Worm (Caenorhabditis elegans) whole organism, late embryonic: ENCODE measurements around the gene aco-1.

Experiments
- K09A11.1 ChIP-seq: sonication (generic microtip); optimal IDR thresholded peaks from 2 replicates; lab custom pipeline; 2017; ENCODE audit warnings: antibody characterized with exemption, mild to moderate bottlenecking, missing genetic modification characterization, missing compliant biosample characterization; ENCODE audit not compliant: insufficient read depth
- T23F11.4 ChIP-seq: fragments of 200-800 bp; sonication (Bioruptor generic); optimal IDR thresholded peaks from 2 replicates; lab custom pipeline; 2018; ENCODE audit warnings: mild to moderate bottlenecking, missing genetic modification characterization, missing compliant biosample characterization
- ama-1 ChIP-seq: fragments of 150-350 bp; optimal IDR thresholded peaks from 2 replicates; lab custom pipeline; 2014
- ceh-2 ChIP-seq: sonication (generic microtip); optimal IDR thresholded peaks from 2 replicates; lab custom pipeline; 2016; ENCODE audit warnings: missing genotype, missing genetic modification characterization, missing compliant biosample characterization
- ceh-30 ChIP-seq: fragments of 150-350 bp; optimal IDR thresholded peaks from 2 replicates; lab custom pipeline; 2014; ENCODE audit warnings: missing biosample characterization, missing genetic modification characterization
- ceh-31 ChIP-seq: sonication (generic microtip); optimal IDR thresholded peaks from 2 replicates; lab custom pipeline; 2016; ENCODE audit warnings: missing genetic modification characterization, missing compliant biosample characterization
- ceh-45 ChIP-seq: fragments of 200-800 bp; sonication (Bioruptor generic); IDR thresholded peaks from 2 replicates; pipeline ENCODE4 v1.3.6; 2022; ENCODE audit warnings: missing genetic modification reagents, missing genetic modification characterization, missing compliant biosample characterization
- ceh-48 ChIP-seq: sonication (generic microtip); optimal IDR thresholded peaks from 2 replicates; lab custom pipeline; 2016; ENCODE audit warnings: missing genetic modification characterization, inconsistent platforms, missing compliant biosample characterization
- ceh-9 ChIP-seq: sonication (generic microtip); optimal IDR thresholded peaks from 2 replicates; lab custom pipeline; 2016; ENCODE audit warnings: mild to moderate bottlenecking, missing genetic modification characterization, inconsistent platforms, missing compliant biosample characterization
- che-1 ChIP-seq: sonication (generic microtip); optimal IDR thresholded peaks from 2 replicates; lab custom pipeline; 2016; ENCODE audit warnings: mild to moderate bottlenecking, missing genetic modification characterization, missing compliant biosample characterization
- dmd-4 ChIP-seq: sonication (generic microtip); optimal IDR thresholded peaks from 2 replicates; lab custom pipeline; 2016; ENCODE audit warnings: borderline replicate concordance, missing genetic modification characterization, missing compliant biosample characterization
- dve-1 ChIP-seq: sonication (generic microtip); optimal IDR thresholded peaks from 2 replicates; lab custom pipeline; 2017; ENCODE audit warnings: antibody characterized with exemption, mild to moderate bottlenecking, missing genetic modification characterization, missing compliant biosample characterization
- elt-4 ChIP-seq: sonication (generic microtip); optimal IDR thresholded peaks from 2 replicates; lab custom pipeline; 2016; ENCODE audit warnings: missing genetic modification characterization, missing compliant biosample characterization
- eyg-1 ChIP-seq: sonication (generic microtip); optimal IDR thresholded peaks from 2 replicates; lab custom pipeline; 2016; ENCODE audit warnings: missing genotype, missing genetic modification characterization, missing compliant biosample characterization
- fkh-6 ChIP-seq: sonication (generic microtip); optimal IDR thresholded peaks from 2 replicates; lab custom pipeline; 2016; ENCODE audit warnings: missing genetic modification characterization, missing compliant biosample characterization
- gmeb-2 ChIP-seq: sonication (generic microtip); optimal IDR thresholded peaks from 2 replicates; lab custom pipeline; 2016; ENCODE audit warnings: missing genetic modification characterization, inconsistent platforms, missing compliant biosample characterization
- hlh-13 ChIP-seq: fragments of 200-800 bp; sonication (Bioruptor generic); optimal IDR thresholded peaks from 2 replicates; lab custom pipeline; 2018; ENCODE audit warnings: mild to moderate bottlenecking, missing genetic modification characterization, missing compliant biosample characterization
- hlh-15 ChIP-seq: sonication (generic microtip); optimal IDR thresholded peaks from 2 replicates; lab custom pipeline; 2016; ENCODE audit warnings: missing genetic modification characterization, missing compliant biosample characterization
- hlh-6 ChIP-seq: sonication (generic microtip); optimal IDR thresholded peaks from 2 replicates; lab custom pipeline; 2016; ENCODE audit warnings: missing genotype, missing genetic modification characterization, missing compliant biosample characterization
- lim-6 ChIP-seq: sonication (generic microtip); optimal IDR thresholded peaks from 2 replicates; lab custom pipeline; 2016; ENCODE audit warnings: missing genetic modification characterization, missing compliant biosample characterization
- lin-11 ChIP-seq: fragments of 200-800 bp; sonication (Bioruptor generic); optimal IDR thresholded peaks from 2 replicates; lab custom pipeline; 2018; ENCODE audit warnings: mild to moderate bottlenecking, missing genetic modification characterization, missing compliant biosample characterization
- madf-2 ChIP-seq: sonication (generic microtip); optimal IDR thresholded peaks from 2 replicates; lab custom pipeline; 2017; ENCODE audit warnings: missing genetic modification characterization, missing compliant biosample characterization
- mec-3 ChIP-seq: sonication (generic microtip); optimal IDR thresholded peaks from 2 replicates; lab custom pipeline; 2016; ENCODE audit warnings: borderline replicate concordance, missing genetic modification characterization, missing compliant biosample characterization
- odd-2 ChIP-seq: sonication (generic microtip); optimal IDR thresholded peaks from 2 replicates; lab custom pipeline; 2017; ENCODE audit warnings: antibody characterized with exemption, mild to moderate bottlenecking, missing genetic modification characterization, missing compliant biosample characterization
- pag-3 ChIP-seq: sonication (generic microtip); optimal IDR thresholded peaks from 2 replicates; lab custom pipeline; 2016; ENCODE audit warnings: missing compliant biosample characterization, missing genetic modification characterization, borderline replicate concordance
- pha-4 ChIP-seq: fragments of 150-350 bp; optimal IDR thresholded peaks from 2 replicates; lab custom pipeline; 2018; ENCODE audit warnings: missing biosample characterization, missing genetic modification reagents, missing genetic modification characterization
- pqm-1 ChIP-seq: sonication (generic microtip); optimal IDR thresholded peaks from 2 replicates; lab custom pipeline; 2016; ENCODE audit warnings: missing genetic modification characterization, missing compliant biosample characterization
- pros-1 ChIP-seq: fragments of 150-350 bp; optimal IDR thresholded peaks from 2 replicates; lab custom pipeline; 2014; ENCODE audit warnings: missing biosample characterization, missing genetic modification reagents, missing genetic modification characterization
- ref-2 ChIP-seq: sonication (generic microtip); optimal IDR thresholded peaks from 2 replicates; lab custom pipeline; 2016; ENCODE audit warnings: missing genetic modification characterization, missing compliant biosample characterization
- rnt-1 ChIP-seq: sonication (generic microtip); optimal IDR thresholded peaks from 2 replicates; lab custom pipeline; 2016; ENCODE audit warnings: missing genetic modification characterization, missing compliant biosample characterization
- sox-2 ChIP-seq: fragments of 200-800 bp; sonication (Bioruptor generic); IDR thresholded peaks from 2 replicates; pipeline ENCODE4 v1.3.6; 2022; ENCODE audit warnings: missing genetic modification reagents, missing genetic modification characterization, missing compliant biosample characterization
- syd-9 ChIP-seq: sonication (generic microtip); optimal IDR thresholded peaks from 2 replicates; lab custom pipeline; 2016; ENCODE audit warnings: mild to moderate bottlenecking, missing genetic modification characterization, moderate library complexity, missing compliant biosample characterization
- tbx-2 ChIP-seq: sonication (generic microtip); optimal IDR thresholded peaks from 2 replicates; lab custom pipeline; 2016; ENCODE audit warnings: missing genetic modification characterization, missing compliant biosample characterization
- ttx-3 ChIP-seq: sonication (generic microtip); optimal IDR thresholded peaks from 2 replicates; lab custom pipeline; 2016; ENCODE audit warnings: missing genetic modification reagents, missing genetic modification characterization, missing compliant biosample characterization
- unc-3 ChIP-seq, 2 experiments: fragments of 200-800 bp in 1 of 2; sonication (Bioruptor generic) in 1 of 2; sonication (generic microtip) in 1 of 2; conservative IDR thresholded peaks in 1 of 2; optimal IDR thresholded peaks in 1 of 2; 2 replicates each; pipeline versions ENCODE4 v1.3.6 to Lab custom; 2016 to 2022; ENCODE audit warnings: missing compliant biosample characterization in 2 of 2, missing genetic modification characterization in 2 of 2, missing genetic modification reagents in 1 of 2
- unc-42 ChIP-seq: sonication (generic microtip); optimal IDR thresholded peaks from 2 replicates; lab custom pipeline; 2016; ENCODE audit warnings: missing genotype, missing genetic modification characterization, missing compliant biosample characterization
- unc-55 ChIP-seq: sonication (generic microtip); optimal IDR thresholded peaks from 2 replicates; lab custom pipeline; 2017; ENCODE audit warnings: missing biosample characterization, missing genetic modification reagents, missing genetic modification characterization
- unc-86 ChIP-seq: sonication (generic microtip); optimal IDR thresholded peaks from 2 replicates; lab custom pipeline; 2016; ENCODE audit warnings: missing genetic modification characterization, missing compliant biosample characterization
- zip-5 ChIP-seq: sonication (generic microtip); optimal IDR thresholded peaks from 2 replicates; lab custom pipeline; 2016; ENCODE audit warnings: missing genetic modification characterization, missing compliant biosample characterization

The aco-1 gene

DNA sequence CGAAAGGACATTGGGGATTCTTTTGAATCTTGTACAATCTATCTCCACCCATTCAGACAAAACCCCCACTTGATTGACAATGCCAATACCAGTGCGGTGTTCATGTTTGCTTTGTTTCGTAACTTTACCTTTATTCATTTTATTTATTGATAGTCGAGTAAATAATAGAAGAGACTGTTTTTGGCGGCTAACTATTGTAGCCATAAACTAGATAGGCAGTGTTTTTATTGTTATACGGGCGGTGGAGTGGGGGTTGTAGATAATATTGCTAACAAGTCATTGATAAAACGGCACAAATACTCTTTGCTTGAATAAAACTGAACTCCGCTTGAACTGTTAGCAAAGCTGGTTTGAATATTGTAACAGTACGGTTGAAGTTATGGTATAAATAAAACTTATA lies 25.2 kb downstream of the aco-1 start:
- no peak for TF ChIP-seq zip-5 (tag; lab: Kevin White, UChicago)
- no peak for TF ChIP-seq ama-1 (lab: Kevin White, UChicago)
- no peak for TF ChIP-seq T23F11.4
- no peak for TF ChIP-seq pha-4
- TF ChIP-seq lim-6 (tag; lab: Kevin White, UChicago): no peak
- TF ChIP-seq syd-9 (tag; lab: Kevin White, UChicago): no peak
- TF ChIP-seq dmd-4 (tag; lab: Kevin White, UChicago): no peak
- TF ChIP-seq pag-3 (tag; lab: Kevin White, UChicago): no peak
- no peak for TF ChIP-seq elt-4 (tag; lab: Kevin White, UChicago)
- no peak for TF ChIP-seq che-1
- no peak for TF ChIP-seq pros-1 (tag; lab: Kevin White, UChicago)
- TF ChIP-seq ttx-3: no peak
- no peak for TF ChIP-seq madf-2

DNA sequence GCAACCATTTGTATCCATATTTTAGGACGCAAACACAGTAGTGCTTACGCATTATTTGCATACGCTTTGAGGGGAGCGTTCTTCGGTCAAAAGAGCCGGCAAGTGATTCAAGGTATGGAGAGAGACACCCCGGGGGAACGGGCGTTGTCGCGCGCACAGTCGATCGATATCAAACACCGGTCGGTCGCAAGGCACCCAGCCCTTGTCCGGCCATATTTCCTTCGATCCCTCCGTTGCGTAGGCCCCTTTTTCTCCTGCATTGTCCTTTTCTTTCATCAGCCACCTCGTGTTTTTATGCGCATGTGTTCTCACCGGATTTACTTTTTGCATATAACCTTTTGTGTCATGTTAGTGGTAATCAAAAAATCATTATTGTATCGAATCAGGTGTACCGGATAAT lies 26.3 kb downstream of the aco-1 start:
- peak; percentile 38 for TF ChIP-seq ceh-48 (tag; lab: Kevin White, UChicago)
- peak; percentile 10 for TF ChIP-seq ref-2 (tag; lab: Kevin White, UChicago)
- no peak for TF ChIP-seq ceh-45 (GFP tag; lab: Robert Waterston, UW)
- no peak for TF ChIP-seq rnt-1 (tag; lab: Kevin White, UChicago)
- TF ChIP-seq hlh-6 (tag; lab: Kevin White, UChicago): no peak
- TF ChIP-seq ceh-9 (tag; lab: Kevin White, UChicago): no peak
- no peak for TF ChIP-seq mec-3 (tag; lab: Kevin White, UChicago)
- TF ChIP-seq lin-11: no peak
- no peak for TF ChIP-seq eyg-1
- no peak for TF ChIP-seq dve-1 (tag; lab: Kevin White, UChicago)

DNA sequence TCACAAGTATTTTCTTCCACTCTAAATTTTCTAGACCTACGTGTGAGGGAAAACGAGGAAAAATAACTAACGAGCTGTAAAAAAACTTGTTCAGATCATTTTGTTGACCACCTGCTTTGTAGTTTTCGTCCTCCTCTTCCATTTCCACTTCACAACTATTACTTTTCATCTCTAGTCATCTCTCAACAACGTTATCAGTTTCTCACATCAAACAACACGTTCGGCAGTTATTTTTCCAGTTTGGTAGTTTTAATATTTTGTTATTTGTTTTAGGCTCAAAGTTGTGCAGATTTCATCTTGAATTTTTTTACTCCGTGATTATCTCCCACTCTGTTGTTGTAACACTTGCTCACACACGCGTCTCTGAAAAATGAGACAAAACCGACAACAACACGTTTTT lies 27.4 kb downstream of the aco-1 start:
- TF ChIP-seq unc-3 (GFP tag; conservative IDR thresholded peaks at IDR 0.05; lab: Robert Waterston, UW) (no peak), unc-3 (tag; optimal IDR thresholded peaks at IDR 0.05; lab: Kevin White, UChicago) (no peak), tbx-2 (tag; lab: Kevin White, UChicago) (no peak), K09A11.1 (no peak), ama-1 (lab: Kevin White, UChicago) (no peak), ceh-30 (tag; lab: Kevin White, UChicago) (no peak), ceh-9 (tag; lab: Kevin White, UChicago) (no peak), pqm-1 (tag; lab: Kevin White, UChicago) (no peak), hlh-15 (tag; lab: Kevin White, UChicago) (no peak), gmeb-2 (tag; lab: Kevin White, UChicago) (no peak), sox-2 (GFP tag; lab: Robert Waterston, UW) (no peak), rnt-1 (tag; lab: Kevin White, UChicago) (no peak)
- TF ChIP-seq, all 69 proteins: peak for 0

DNA sequence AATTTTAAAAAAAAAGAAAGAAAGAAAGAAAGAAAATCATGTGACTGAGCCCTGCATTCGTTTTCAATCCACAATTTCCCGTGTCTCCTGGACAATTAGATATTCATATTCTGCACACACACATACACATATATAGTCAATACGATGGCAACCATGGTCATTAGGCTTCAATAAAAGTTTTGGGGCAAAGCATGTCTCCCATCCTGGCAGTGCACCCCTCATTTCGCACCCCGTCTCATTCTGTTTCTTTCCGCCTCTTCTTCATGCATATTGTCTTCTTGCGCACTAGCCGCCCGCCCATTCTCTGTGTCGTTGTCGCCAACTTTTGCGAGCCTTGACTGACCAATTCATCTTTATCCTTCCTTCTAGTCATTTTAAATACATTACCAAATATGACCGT lies 28.0 kb downstream of the aco-1 start:
- TF ChIP-seq hlh-13 (no peak), unc-86 (tag; lab: Kevin White, UChicago) (no peak), unc-42 (peak; percentile 78), unc-55 (GFP tag; lab: Kevin White, UChicago) (peak; percentile 2), fkh-6 (tag; lab: Kevin White, UChicago) (no peak), odd-2 (tag; lab: Kevin White, UChicago) (no peak), ceh-31 (tag; lab: Kevin White, UChicago) (peak; percentile 67), ceh-2 (no peak), ref-2 (tag; lab: Kevin White, UChicago) (peak; percentile 26), tbx-2 (tag; lab: Kevin White, UChicago) (peak; percentile 25)
